Fruit fly (Drosophila melanogaster) whole organism, embryonic: ENCODE measurements around the gene CG34001.

Experiments
- B-H2 ChIP-seq: fragments of 200-800 bp; sonication (Bioruptor generic); optimal IDR thresholded peaks from 2 replicates; lab custom pipeline; 2018; ENCODE audit warnings: missing biosample characterization, mild to moderate bottlenecking, missing genetic modification characterization
- CG10462 ChIP-seq: fragments of 200-800 bp; sonication (Bioruptor generic); optimal IDR thresholded peaks from 2 replicates; lab custom pipeline; 2016; ENCODE audit warnings: missing biosample characterization, missing genetic modification characterization
- CG11093 ChIP-seq: fragments of 200-800 bp; sonication (Bioruptor generic); IDR thresholded peaks from 3 replicates; pipeline ENCODE4 v1.3.6; 2022; ENCODE audit warnings: missing biosample characterization, missing genetic modification characterization
- CG12744 ChIP-seq: fragments of 200-800 bp; sonication (Bioruptor generic); optimal IDR thresholded peaks from 2 replicates; lab custom pipeline; 2016; ENCODE audit warnings: missing biosample characterization, missing genetic modification characterization
- CG14014 ChIP-seq: fragments of 200-800 bp; sonication (Bioruptor generic); IDR thresholded peaks from 2 replicates; pipeline ENCODE4 v1.3.6; 2022; ENCODE audit warnings: missing biosample characterization, missing genetic modification characterization
- CG14860 ChIP-seq: fragments of 200-800 bp; sonication (Bioruptor generic); IDR thresholded peaks from 3 replicates; pipeline ENCODE4 v1.3.6; 2022; ENCODE audit warnings: missing biosample characterization, missing genetic modification characterization; ENCODE audit not compliant: partially characterized antibody
- CG15696 ChIP-seq: fragments of 200-800 bp; sonication (Bioruptor generic); optimal IDR thresholded peaks from 2 replicates; lab custom pipeline; 2019; ENCODE audit warnings: missing biosample characterization, mild to moderate bottlenecking, missing genetic modification characterization, moderate library complexity
- CG16813 ChIP-seq: fragments of 200-800 bp; sonication (Bioruptor generic); IDR thresholded peaks from 3 replicates; pipeline ENCODE4 v1.3.6; 2022; ENCODE audit warnings: missing biosample characterization, missing genetic modification characterization; ENCODE audit not compliant: partially characterized antibody
- CG18764 ChIP-seq: fragments of 200-800 bp; sonication (Bioruptor generic); optimal IDR thresholded peaks from 3 replicates; lab custom pipeline; 2016; ENCODE audit warnings: missing biosample characterization, missing genetic modification characterization
- CG2199 ChIP-seq: fragments of 200-800 bp; sonication (Bioruptor generic); IDR thresholded peaks from 3 replicates; pipeline ENCODE4 v1.3.6; 2022; ENCODE audit warnings: missing biosample characterization, missing genetic modification characterization
- CG30431 ChIP-seq: fragments of 200-800 bp; sonication (Bioruptor generic); optimal IDR thresholded peaks from 2 replicates; lab custom pipeline; 2017; ENCODE audit warnings: missing biosample characterization, missing genetic modification characterization
- CG3163 ChIP-seq: fragments of 200-800 bp; sonication (Bioruptor generic); optimal IDR thresholded peaks from 3 replicates; lab custom pipeline; 2016; ENCODE audit warnings: missing biosample characterization, missing genetic modification characterization
- CG33213 ChIP-seq: fragments of 200-800 bp; sonication (Bioruptor generic); optimal IDR thresholded peaks from 3 replicates; lab custom pipeline; 2016; ENCODE audit warnings: missing biosample characterization, missing genetic modification characterization
- CG3847 ChIP-seq: fragments of 200-800 bp; sonication (Bioruptor generic); IDR thresholded peaks from 2 replicates; pipeline ENCODE4 v1.3.6; 2022; ENCODE audit warnings: missing biosample characterization, missing genetic modification characterization
- CG4282 ChIP-seq: fragments of 200-800 bp; sonication (Bioruptor generic); optimal IDR thresholded peaks from 2 replicates; lab custom pipeline; 2016; ENCODE audit warnings: missing biosample characterization, missing genetic modification characterization
- CG4404 ChIP-seq: fragments of 200-800 bp; sonication (Bioruptor generic); IDR thresholded peaks from 2 replicates; pipeline ENCODE4 v1.3.6; 2022; ENCODE audit warnings: missing biosample characterization, missing genetic modification characterization
- CG8478 ChIP-seq: fragments of >200 bp; optimal IDR thresholded peaks from 2 replicates; lab custom pipeline; 2018
- CG9932 ChIP-seq: fragments of 200-800 bp; sonication (Bioruptor generic); IDR thresholded peaks from 2 replicates; pipeline ENCODE4 v1.3.6; 2022; ENCODE audit warnings: missing biosample characterization, missing genetic modification characterization
- Camta ChIP-seq: fragments of 200-800 bp; sonication (Bioruptor generic); optimal IDR thresholded peaks from 2 replicates; lab custom pipeline; 2016; ENCODE audit warnings: missing biosample characterization, missing genetic modification characterization
- CoRest ChIP-seq: fragments of 200-800 bp; sonication (Bioruptor generic); optimal IDR thresholded peaks from 3 replicates; lab custom pipeline; 2018; ENCODE audit warnings: missing biosample characterization, mild to moderate bottlenecking, missing genetic modification characterization, moderate library complexity
- D19A ChIP-seq: fragments of 200-800 bp; optimal IDR thresholded peaks from 3 replicates; lab custom pipeline; 2019; ENCODE audit warnings: missing biosample characterization, mild to moderate bottlenecking, missing genetic modification characterization, moderate library complexity
- Dref ChIP-seq: fragments of 200-800 bp; sonication (Bioruptor generic); IDR thresholded peaks from 2 replicates; pipeline ENCODE4 v1.3.6; 2022; ENCODE audit warnings: missing biosample characterization, missing genetic modification characterization
- Ets97D ChIP-seq: fragments of 200-800 bp; sonication (Bioruptor generic); optimal IDR thresholded peaks from 3 replicates; lab custom pipeline; 2016; ENCODE audit warnings: missing biosample characterization, missing genetic modification characterization
- Hmr ChIP-seq: fragments of 200-800 bp; sonication (Bioruptor generic); optimal IDR thresholded peaks from 3 replicates; lab custom pipeline; 2017; ENCODE audit warnings: mild to moderate bottlenecking, missing biosample characterization, missing genetic modification reagents, missing genetic modification characterization
- MBD-R2 ChIP-seq: fragments of 200-800 bp; sonication (Bioruptor generic); IDR thresholded peaks from 2 replicates; pipeline ENCODE4 v1.3.6; 2022; ENCODE audit warnings: missing biosample characterization, missing genetic modification characterization
- Meics ChIP-seq: fragments of 200-800 bp; sonication (Bioruptor generic); optimal IDR thresholded peaks from 2 replicates; lab custom pipeline; 2017; ENCODE audit warnings: missing biosample characterization, mild to moderate bottlenecking, missing genetic modification characterization
- Mes4 ChIP-seq: fragments of 200-800 bp; sonication (Bioruptor generic); optimal IDR thresholded peaks from 2 replicates; lab custom pipeline; 2016; ENCODE audit warnings: missing biosample characterization, missing genetic modification characterization
- Neu2 ChIP-seq: fragments of 200-800 bp; sonication (Bioruptor generic); optimal IDR thresholded peaks from 3 replicates; lab custom pipeline; 2016; ENCODE audit warnings: missing biosample characterization, missing genetic modification characterization, borderline replicate concordance
- Ptx1 ChIP-seq: fragments of 200-800 bp; sonication (Bioruptor generic); IDR thresholded peaks from 2 replicates; pipeline ENCODE4 v1.3.6; 2022; ENCODE audit warnings: missing biosample characterization, missing genetic modification characterization
- Vsx1 ChIP-seq: fragments of 200-800 bp; sonication (Bioruptor generic); optimal IDR thresholded peaks from 2 replicates; lab custom pipeline; 2017; ENCODE audit warnings: missing biosample characterization, mild to moderate bottlenecking, missing genetic modification characterization, missing genetic modification reagents
- ab ChIP-seq: fragments of 200-800 bp; sonication (Bioruptor generic); optimal IDR thresholded peaks from 2 replicates; lab custom pipeline; 2016; ENCODE audit warnings: missing biosample characterization, missing genetic modification characterization
- br ChIP-seq: fragments of >200 bp; optimal IDR thresholded peaks from 2 replicates; lab custom pipeline; 2017
- crol ChIP-seq: fragments of 200-800 bp; sonication (Bioruptor generic); IDR thresholded peaks from 2 replicates; pipeline ENCODE4 v1.3.6; 2022; ENCODE audit warnings: missing biosample characterization, missing genetic modification characterization
- crp ChIP-seq, 2 experiments: fragments of 200-800 bp; sonication (Bioruptor generic); optimal IDR thresholded peaks; 2 replicates in 1 of 2; 3 replicates in 1 of 2; lab custom pipeline; 2017; ENCODE audit warnings: missing biosample characterization in 2 of 2, missing genetic modification characterization in 2 of 2, mild to moderate bottlenecking in 1 of 2, moderate library complexity in 1 of 2
- dati ChIP-seq: fragments of 200-800 bp; sonication (Bioruptor generic); IDR thresholded peaks from 2 replicates; pipeline ENCODE4 v1.3.6; 2022; ENCODE audit warnings: missing biosample characterization, missing genetic modification characterization
- disco-r ChIP-seq: fragments of 200-800 bp; sonication (Bioruptor generic); optimal IDR thresholded peaks from 2 replicates; lab custom pipeline; 2016; ENCODE audit warnings: missing biosample characterization, missing genetic modification characterization
- dm ChIP-seq: fragments of 200-800 bp; sonication (Bioruptor generic); optimal IDR thresholded peaks from 3 replicates; lab custom pipeline; 2016; ENCODE audit warnings: missing biosample characterization, missing genetic modification characterization
- emc ChIP-seq: fragments of 200-800 bp; sonication (Bioruptor generic); optimal IDR thresholded peaks from 2 replicates; lab custom pipeline; 2016; ENCODE audit warnings: missing biosample characterization, missing genetic modification characterization
- eve ChIP-seq, 2 experiments: fragments of >200 bp; optimal IDR thresholded peaks; 2 replicates each; lab custom pipeline; 2017; ENCODE audit warnings: missing biosample characterization in 2 of 2, missing genetic modification characterization in 2 of 2
- gce ChIP-seq: fragments of 200-800 bp; sonication (Bioruptor generic); IDR thresholded peaks from 3 replicates; pipeline ENCODE4 v1.3.6; 2022; ENCODE audit warnings: missing biosample characterization, missing genetic modification characterization
- gfzf ChIP-seq: fragments of 200-800 bp; sonication (Bioruptor generic); optimal IDR thresholded peaks from 2 replicates; lab custom pipeline; 2016; ENCODE audit warnings: missing biosample characterization, mild to moderate bottlenecking, missing genetic modification characterization, moderate library complexity
- hkb ChIP-seq, 2 experiments: fragments of 200-800 bp in 1 of 2; fragments of >200 bp in 1 of 2; sonication (Bioruptor generic) in 1 of 2; IDR thresholded peaks in 1 of 2; optimal IDR thresholded peaks in 1 of 2; 2 replicates each; pipeline versions ENCODE4 v1.3.6 to Lab custom; 2017 to 2022; ENCODE audit warnings: missing biosample characterization in 1 of 2, missing genetic modification characterization in 1 of 2
- hth ChIP-seq: fragments of >200 bp; optimal IDR thresholded peaks from 2 replicates; lab custom pipeline; 2017; ENCODE audit warnings: inconsistent platforms
- insv ChIP-seq, 2 experiments: fragments of 200-800 bp; sonication (Bioruptor generic); optimal IDR thresholded peaks; 3 replicates each; lab custom pipeline; 2016 to 2018; ENCODE audit warnings: missing biosample characterization in 2 of 2, missing genetic modification characterization in 2 of 2
- org-1 ChIP-seq: fragments of 200-800 bp; sonication (Bioruptor generic); optimal IDR thresholded peaks from 2 replicates; lab custom pipeline; 2017; ENCODE audit warnings: missing biosample characterization, missing genetic modification characterization
- otp ChIP-seq: fragments of 200-800 bp; sonication (Bioruptor generic); IDR thresholded peaks from 3 replicates; pipeline ENCODE4, ENCODE4 v1.3.6; 2022; ENCODE audit warnings: missing biosample characterization, missing genetic modification characterization
- pb ChIP-seq: fragments of 200-800 bp; sonication (Bioruptor generic); optimal IDR thresholded peaks from 3 replicates; lab custom pipeline; 2016; ENCODE audit warnings: missing biosample characterization, missing genetic modification characterization
- ro ChIP-seq: fragments of 200-800 bp; sonication (Bioruptor generic); IDR thresholded peaks from 2 replicates; pipeline ENCODE4 v1.3.6; 2022; ENCODE audit warnings: missing biosample characterization, missing genetic modification characterization
- shn ChIP-seq: fragments of 200-800 bp; sonication (Bioruptor generic); optimal IDR thresholded peaks from 3 replicates; lab custom pipeline; 2016; ENCODE audit warnings: missing biosample characterization, missing genetic modification characterization
- stwl ChIP-seq: fragments of 200-800 bp; sonication (Bioruptor generic); optimal IDR thresholded peaks from 3 replicates; lab custom pipeline; 2018; ENCODE audit warnings: missing biosample characterization, mild to moderate bottlenecking, missing genetic modification characterization, moderate library complexity
- sug ChIP-seq: fragments of 200-800 bp; optimal IDR thresholded peaks from 2 replicates; lab custom pipeline; 2019; ENCODE audit warnings: missing biosample characterization, mild to moderate bottlenecking, missing genetic modification characterization, moderate library complexity
- usp ChIP-seq: fragments of >200 bp; optimal IDR thresholded peaks from 2 replicates; lab custom pipeline; 2017; ENCODE audit warnings: missing biosample characterization, missing genetic modification characterization
- yki ChIP-seq: fragments of >200 bp; optimal IDR thresholded peaks from 3 replicates; lab custom pipeline; 2018

The CG34001 gene

DNA sequence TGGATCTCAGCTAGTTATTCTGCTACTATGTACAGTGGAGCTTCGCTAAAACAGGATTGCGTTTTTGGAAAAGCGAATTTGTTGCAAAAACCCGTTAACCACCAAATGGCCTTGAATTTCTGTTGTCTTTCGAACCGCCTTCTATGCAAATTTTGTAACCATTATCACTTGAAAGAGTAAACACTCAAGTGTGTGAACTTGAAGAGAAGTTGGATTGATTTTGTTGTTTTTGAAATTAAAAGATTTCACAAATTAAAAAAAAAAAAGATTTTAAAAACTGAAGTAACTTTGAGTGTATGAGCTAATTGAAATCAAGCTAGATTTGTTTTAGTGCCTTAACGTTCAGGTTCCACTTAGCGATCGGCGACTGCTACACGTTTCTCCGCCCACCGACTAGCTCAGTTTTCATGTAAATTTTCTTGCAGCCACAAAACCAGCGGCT, 53.0 kb downstream of the CG34001 start (continued):
- TF ChIP-seq CG12744 (GFP tag; lab: Kevin White, UChicago) (peak; percentile 13), gfzf (GFP tag; lab: Kevin White, UChicago) (no peak), MBD-R2 (GFP tag; lab: Robert Waterston, UW) (no peak; the same call in 1 of the 2 replicates), ab (GFP tag; lab: Kevin White, UChicago) (no peak), Neu2 (GFP tag; lab: Kevin White, UChicago) (no peak), CG16813 (no peak), Hmr (peak; percentile 60), dm (no peak), CG3847 (GFP tag; lab: Robert Waterston, UW) (peak; percentile 48), Dref (GFP tag; lab: Robert Waterston, UW) (no peak), insv (GFP tag; optimal IDR thresholded peaks at IDR 0.05; lab: Kevin White, UChicago) (no peak), CG2199 (GFP tag; lab: Robert Waterston, UW) (0 out of 3 replicates have a peak, but pooled peaks have one; percentile 59), CG11093 (GFP tag; lab: Robert Waterston, UW) (0 out of 3 replicates have a peak, but pooled peaks have one; percentile 61), CG14860 (GFP tag; lab: Robert Waterston, UW) (no peak), Mes4 (GFP tag; lab: Kevin White, UChicago) (peak; percentile 59), stwl (tag; lab: Kevin White, UChicago) (no peak), ro (no peak), hth (lab: Kevin White, UChicago) (no peak), usp (no peak), CG4282 (GFP tag; lab: Kevin White, UChicago) (no peak), Vsx1 (GFP tag; lab: Kevin White, UChicago) (peak; percentile 61), sug (tag; lab: Kevin White, UChicago) (no peak), CG3163 (peak; percentile 37), org-1 (GFP tag; lab: Kevin White, UChicago) (peak; percentile 60), gce (GFP tag; lab: Robert Waterston, UW) (no peak; the same call in 2 of the 3 replicates), br (lab: Kevin White, UChicago) (no peak), CG33213 (GFP tag; lab: Kevin White, UChicago) (peak; percentile 71), CG9932 (peak; percentile 38), shn (peak; percentile 51), CG15696 (tag; lab: Kevin White, UChicago) (peak; percentile 3), dati (GFP tag; lab: Robert Waterston, UW) (no peak), hkb (optimal IDR thresholded peaks at IDR 0.05; lab: Kevin White, UChicago) (no peak), hkb (GFP tag; IDR thresholded peaks at IDR 0.05; lab: Robert Waterston, UW) (peak; percentile 75), CG18764 (peak; percentile 53), Ets97D (GFP tag; lab: Kevin White, UChicago) (no peak), CG8478 (lab: Kevin White, UChicago) (no peak), yki (no peak), otp (GFP tag; lab: Robert Waterston, UW) (peak; percentile 60; the same call in 1 of the 3 replicates), B-H2 (GFP tag; lab: Kevin White, UChicago) (no peak), emc (GFP tag; lab: Kevin White, UChicago) (peak; percentile 30), CG30431 (GFP tag; lab: Kevin White, UChicago) (peak; percentile 40), Camta (GFP tag; lab: Kevin White, UChicago) (peak; percentile 52), pb (peak; percentile 83), Ptx1 (GFP tag; lab: Robert Waterston, UW) (peak; percentile 84), crp (GFP tag; optimal IDR thresholded peaks at IDR 0.05; lab: Kevin White, UChicago) (no peak), eve (GFP tag; optimal IDR thresholded peaks at IDR 0.05; lab: Kevin White, UChicago) (no peak), Meics (GFP tag; lab: Kevin White, UChicago) (peak; percentile 77), D19A (no peak), CG14014 (peak; percentile 61), CG4404 (GFP tag; lab: Robert Waterston, UW) (0 out of 2 replicates have a peak, but pooled peaks have one; percentile 9), CoRest (tag; lab: Kevin White, UChicago) (peak; percentile 69), disco-r (peak; percentile 31), CG10462 (peak; percentile 44), crol (GFP tag; lab: Robert Waterston, UW) (no peak)
